Worm (Caenorhabditis elegans): Measurements from ENCODE around the gene Y105C5B.19.

ce11 chrIV:15938471-15938870 lies 45.3 kb downstream of the Y105C5B.19 start:
- no peak for TF ChIP-seq med-1 (GFP tag; optimal IDR thresholded peaks at IDR 0.05; ENCODE audit: insufficient read depth)
- TF ChIP-seq T22C8.4 (GFP tag; IDR thresholded peaks at IDR 0.05) = no peak

All from whole organism, midembryonic.